Fruit fly (Drosophila melanogaster): ENCODE measurements around the gene CG3062.

The CG3062 gene

dm6 chrX:4609737-4610136, 34.9 kb downstream of the CG3062 start:
- TF ChIP-seq Dll (optimal IDR thresholded peaks at IDR 0.05) (no peak), pan (optimal IDR thresholded peaks at IDR 0.05) (no peak), EcR (GFP tag; optimal IDR thresholded peaks at IDR 0.05) (no peak), psq (optimal IDR thresholded peaks at IDR 0.05) (no peak), usp (GFP tag; optimal IDR thresholded peaks at IDR 0.05) (no peak), CG8478 (optimal IDR thresholded peaks at IDR 0.05) (no peak)

DNA sequence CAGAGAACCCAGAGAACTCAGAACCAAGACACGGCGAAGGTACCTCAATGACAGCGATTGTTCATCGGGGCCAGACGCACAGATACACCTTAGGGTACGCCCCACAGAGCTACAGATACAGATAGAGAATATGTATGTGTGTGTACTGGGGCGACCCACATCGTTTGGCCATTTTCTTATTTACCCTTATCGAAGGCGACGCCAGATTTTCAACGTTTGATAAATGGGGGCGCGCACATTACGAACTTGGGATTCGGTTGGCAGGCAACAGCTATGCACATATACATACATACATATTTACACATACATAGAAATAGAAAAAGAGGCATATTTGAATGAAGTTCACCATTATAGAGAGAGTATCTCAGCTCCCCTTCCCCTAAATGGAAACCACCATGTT, 38.2 kb downstream of the CG3062 start:
- TF ChIP-seq psq (optimal IDR thresholded peaks at IDR 0.05) (no peak), pan (optimal IDR thresholded peaks at IDR 0.05) (no peak), Dll (optimal IDR thresholded peaks at IDR 0.05) (no peak), CG8478 (optimal IDR thresholded peaks at IDR 0.05) (no peak), EcR (GFP tag; optimal IDR thresholded peaks at IDR 0.05) (no peak), usp (GFP tag; optimal IDR thresholded peaks at IDR 0.05) (no peak)

dm6 chrX:4605313-4605712, 39.4 kb downstream of the CG3062 start:
- TF ChIP-seq pan (optimal IDR thresholded peaks at IDR 0.05) = no peak
- no peak for TF ChIP-seq EcR (GFP tag; optimal IDR thresholded peaks at IDR 0.05)
- TF ChIP-seq Dll (optimal IDR thresholded peaks at IDR 0.05) = no peak

dm6 chrX:4604553-4604952, 40.1 kb downstream of the CG3062 start:
- TF ChIP-seq CG8478 (optimal IDR thresholded peaks at IDR 0.05) (no peak), EcR (GFP tag; optimal IDR thresholded peaks at IDR 0.05) (no peak), Dll (optimal IDR thresholded peaks at IDR 0.05) (no peak), pan (optimal IDR thresholded peaks at IDR 0.05) (no peak), usp (GFP tag; optimal IDR thresholded peaks at IDR 0.05) (no peak), psq (optimal IDR thresholded peaks at IDR 0.05) (no peak)

dm6 chrX:4604107-4604506, 40.6 kb downstream of the CG3062 start:
- no peak for TF ChIP-seq CG8478 (optimal IDR thresholded peaks at IDR 0.05)
- TF ChIP-seq Dll (optimal IDR thresholded peaks at IDR 0.05) = no peak
- no peak for TF ChIP-seq usp (GFP tag; optimal IDR thresholded peaks at IDR 0.05)
- TF ChIP-seq EcR (GFP tag; optimal IDR thresholded peaks at IDR 0.05) = no peak
- TF ChIP-seq pan (optimal IDR thresholded peaks at IDR 0.05) = no peak
- TF ChIP-seq psq (optimal IDR thresholded peaks at IDR 0.05) = no peak

DNA sequence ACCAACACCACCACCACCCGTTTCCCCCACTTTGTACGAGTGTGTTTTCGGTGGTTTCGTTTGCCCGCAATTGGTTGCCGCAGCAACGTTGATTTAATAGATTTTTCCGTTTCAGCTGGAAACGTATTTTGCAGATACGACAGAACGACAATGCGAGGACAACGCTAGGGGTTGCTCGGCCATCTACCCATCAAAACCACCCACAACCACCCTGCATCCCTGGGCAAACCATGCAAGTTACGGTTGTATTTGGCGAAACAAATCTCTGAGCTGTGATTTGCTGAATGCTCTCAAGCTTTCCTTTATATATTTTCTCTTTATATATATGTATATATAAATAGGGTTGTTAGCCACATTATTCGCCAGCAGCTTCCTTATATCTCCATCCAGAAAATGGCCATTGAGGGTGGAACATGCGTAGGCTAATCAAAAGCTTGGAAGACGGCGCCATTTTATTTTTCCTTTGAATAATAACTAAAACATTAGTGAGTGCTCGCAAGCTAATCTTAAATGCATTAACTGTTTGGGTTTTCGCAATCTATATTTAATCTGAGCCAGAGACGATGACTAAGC, 44.7 kb downstream of the CG3062 start:
- TF ChIP-seq EcR (GFP tag; optimal IDR thresholded peaks at IDR 0.05) = no peak
- no peak for TF ChIP-seq CG8478 (optimal IDR thresholded peaks at IDR 0.05)
- no peak for TF ChIP-seq Dll (optimal IDR thresholded peaks at IDR 0.05)
- no peak for TF ChIP-seq psq (optimal IDR thresholded peaks at IDR 0.05)
- TF ChIP-seq usp (GFP tag; optimal IDR thresholded peaks at IDR 0.05) = no peak
- TF ChIP-seq pan (optimal IDR thresholded peaks at IDR 0.05) = no peak

DNA sequence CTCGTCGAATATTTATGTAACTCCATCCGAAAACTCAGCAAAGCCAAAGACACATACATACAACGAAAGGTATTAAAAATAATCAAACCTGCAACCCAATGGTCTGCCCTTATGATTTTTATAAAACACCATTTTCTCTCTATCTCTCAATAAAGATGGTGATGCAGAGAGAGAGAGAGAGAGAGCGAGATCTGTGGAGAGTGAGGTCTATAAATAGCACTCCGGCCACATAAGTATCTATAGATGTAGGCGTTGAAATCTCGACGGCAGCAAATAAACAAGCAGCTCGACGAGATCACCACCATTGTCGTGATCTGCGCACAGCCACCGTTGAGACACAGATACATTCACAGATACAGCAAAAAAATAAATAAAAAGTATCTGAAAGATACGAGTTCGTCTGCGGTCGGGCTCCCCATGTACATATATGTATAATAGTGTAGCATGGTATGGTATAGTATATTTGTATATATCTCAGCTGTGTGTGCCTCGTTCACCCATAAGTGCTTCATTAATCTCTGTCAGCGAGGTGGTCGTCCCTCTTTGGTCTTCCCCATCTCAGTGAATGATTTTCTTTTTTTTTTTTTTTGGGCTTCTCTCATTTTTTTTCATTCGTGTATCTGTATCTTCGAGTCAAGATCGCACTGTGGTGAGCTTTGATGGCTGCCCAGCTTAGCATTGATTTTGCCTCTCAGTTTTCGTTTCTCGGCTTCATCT, 48.0 kb downstream of the CG3062 start:
- TF ChIP-seq psq (optimal IDR thresholded peaks at IDR 0.05) = no peak
- no peak for TF ChIP-seq EcR (GFP tag; optimal IDR thresholded peaks at IDR 0.05)
- no peak for TF ChIP-seq CG8478 (optimal IDR thresholded peaks at IDR 0.05)
- no peak for TF ChIP-seq pan (optimal IDR thresholded peaks at IDR 0.05)
- no peak for TF ChIP-seq usp (GFP tag; optimal IDR thresholded peaks at IDR 0.05)

DNA sequence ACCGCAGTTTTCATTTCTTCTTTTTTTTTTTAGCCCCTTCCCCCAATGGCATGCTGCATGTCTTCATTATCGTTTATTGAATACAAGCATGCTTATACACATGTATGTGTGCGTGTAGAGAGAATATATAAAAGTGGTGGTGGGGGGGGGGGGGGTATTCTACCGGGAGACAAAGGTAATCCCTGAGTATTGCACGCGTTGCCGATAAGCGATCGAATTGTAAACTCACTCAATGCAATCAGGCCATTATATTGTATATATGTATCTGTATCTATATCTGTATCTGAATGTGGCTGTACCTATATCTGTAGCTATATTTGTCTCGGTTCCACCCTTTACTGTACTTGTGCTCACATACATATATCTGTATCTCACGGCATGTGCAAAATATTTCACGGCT, 52.4 kb downstream of the CG3062 start:
- no peak for TF ChIP-seq psq (optimal IDR thresholded peaks at IDR 0.05)
- no peak for TF ChIP-seq EcR (GFP tag; optimal IDR thresholded peaks at IDR 0.05)
- no peak for TF ChIP-seq CG8478 (optimal IDR thresholded peaks at IDR 0.05)
- TF ChIP-seq pan (optimal IDR thresholded peaks at IDR 0.05) = no peak
- no peak for TF ChIP-seq usp (GFP tag; optimal IDR thresholded peaks at IDR 0.05)
- no peak for TF ChIP-seq Dll (optimal IDR thresholded peaks at IDR 0.05)

All from whole organism.